Fruit fly (Drosophila melanogaster): ENCODE data around the gene CG18748.

CG18748 gene

DNA sequence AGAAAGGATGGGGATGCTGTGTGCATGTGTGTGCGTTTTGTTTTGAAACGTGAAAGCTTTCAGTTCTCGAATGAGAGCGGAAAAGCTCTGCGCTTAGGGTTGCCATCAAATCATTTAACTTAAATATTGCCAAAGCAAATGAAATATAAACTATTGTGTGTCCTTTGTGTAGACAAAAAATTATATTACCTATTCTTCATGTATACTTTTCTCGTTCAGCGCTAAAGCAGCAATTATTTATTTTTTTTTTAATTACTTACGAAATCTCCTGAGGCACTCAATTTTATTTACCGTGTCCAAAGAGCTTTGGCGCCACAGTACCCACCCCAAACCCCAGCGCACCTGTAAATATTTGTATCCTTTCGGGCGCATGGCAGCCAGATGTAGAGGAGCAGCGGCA is 33.8 kb upstream of the CG18748 start (continued):
- no peak for TF ChIP-seq topi (GFP tag; optimal IDR thresholded peaks at IDR 0.05)
- no peak for TF ChIP-seq CG9139 (GFP tag; optimal IDR thresholded peaks at IDR 0.05)
- TF ChIP-seq CG11294 (GFP tag; IDR thresholded peaks at IDR 0.05): no peak; the same call in 1 of the 2 replicates
- TF ChIP-seq spab (GFP tag; optimal IDR thresholded peaks at IDR 0.05): no peak
- no peak for TF ChIP-seq Blimp-1 (GFP tag; optimal IDR thresholded peaks at IDR 0.05)
- no peak for TF ChIP-seq fd85E (GFP tag; optimal IDR thresholded peaks at IDR 0.05)
- TF ChIP-seq CG6854 (GFP tag; optimal IDR thresholded peaks at IDR 0.05): no peak
- peak; percentile 4 for TF ChIP-seq net (GFP tag; optimal IDR thresholded peaks at IDR 0.05)
- no peak for TF ChIP-seq Lpt (GFP tag; optimal IDR thresholded peaks at IDR 0.05)
- 0 out of 2 replicates have a peak, but pooled peaks have one; percentile 10 for TF ChIP-seq CG15336 (GFP tag; IDR thresholded peaks at IDR 0.05)

DNA sequence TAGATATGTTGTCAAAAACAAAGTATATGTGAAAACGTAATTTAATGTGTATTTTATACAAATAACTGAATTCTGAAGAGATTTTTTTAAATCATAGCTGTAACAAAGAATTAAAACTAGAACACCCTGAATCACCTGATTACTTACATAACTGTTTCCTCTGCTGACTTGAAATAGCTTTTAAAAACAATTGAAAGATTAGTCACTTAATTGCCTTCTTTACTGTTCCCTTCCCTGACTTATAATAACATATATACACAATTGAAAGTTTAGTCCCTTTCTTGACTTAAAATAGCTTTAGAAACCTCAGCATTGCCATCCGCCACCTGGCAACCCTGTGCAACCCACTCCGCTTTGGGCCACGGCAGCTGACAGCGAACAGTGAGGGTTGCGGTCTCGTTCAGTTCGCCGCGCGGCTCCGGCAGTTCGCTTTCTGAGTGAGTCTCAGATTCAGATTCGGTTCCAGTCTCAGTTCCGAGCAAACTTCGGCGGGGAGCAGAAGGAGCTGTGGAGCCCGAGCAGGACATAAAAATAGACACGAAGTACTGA is 26.3 kb upstream of the CG18748 start, which contains the start of gene CG34384:
CG34384 (plus strand) TSS at position 381 of the 549 bp plus-strand sequence.
- no peak for TF ChIP-seq Eip93F (GFP tag; optimal IDR thresholded peaks at IDR 0.05)
- TF ChIP-seq esn (GFP tag; optimal IDR thresholded peaks at IDR 0.05): peak; percentile 56
- no peak for TF ChIP-seq CG11294 (GFP tag; IDR thresholded peaks at IDR 0.05)
- TF ChIP-seq CG8119 (GFP tag; IDR thresholded peaks at IDR 0.05): no peak
- TF ChIP-seq dsx (GFP tag; optimal IDR thresholded peaks at IDR 0.05; ENCODE audit: poor library complexity, severe bottlenecking): peak; percentile 0
- TF ChIP-seq Hr4 (GFP tag; optimal IDR thresholded peaks at IDR 0.05): peak; percentile 27
- TF ChIP-seq CG3032 (tag; optimal IDR thresholded peaks at IDR 0.05): peak; percentile 49
- no peak for TF ChIP-seq Gug (GFP tag; IDR thresholded peaks at IDR 0.05)
- peak; percentile 82 for TF ChIP-seq svp (GFP tag)
- TF ChIP-seq CG11902 (GFP tag; optimal IDR thresholded peaks at IDR 0.05): peak; percentile 12
- peak; percentile 5 for TF ChIP-seq CG8319 (GFP tag; optimal IDR thresholded peaks at IDR 0.05)
- TF ChIP-seq Hr39 (GFP tag; optimal IDR thresholded peaks at IDR 0.05): peak; percentile 30
- peak; percentile 60 for TF ChIP-seq spab (GFP tag; optimal IDR thresholded peaks at IDR 0.05)
- TF ChIP-seq net (GFP tag; optimal IDR thresholded peaks at IDR 0.05): no peak
- peak; percentile 52 for TF ChIP-seq CG6792 (GFP tag; optimal IDR thresholded peaks at IDR 0.05)
- peak; percentile 18 to 58 for TF ChIP-seq ss (GFP tag; optimal IDR thresholded peaks at IDR 0.05)
- peak; percentile 59 for TF ChIP-seq Eip75B (GFP tag; optimal IDR thresholded peaks at IDR 0.05)
- TF ChIP-seq Met (GFP tag; optimal IDR thresholded peaks at IDR 0.05): peak; percentile 48
- peak; percentile 42 for TF ChIP-seq topi (GFP tag; optimal IDR thresholded peaks at IDR 0.05)
- peak; percentile 68 for TF ChIP-seq CG6808 (GFP tag; optimal IDR thresholded peaks at IDR 0.05)
- TF ChIP-seq CG10631 (GFP tag; optimal IDR thresholded peaks at IDR 0.05): peak; percentile 31
- TF ChIP-seq Lpt (GFP tag; optimal IDR thresholded peaks at IDR 0.05): no peak
- peak in 1 of 2 experiments; percentile 18 for TF ChIP-seq salr (GFP tag; optimal IDR thresholded peaks at IDR 0.05)
- TF ChIP-seq CG16779 (tag; optimal IDR thresholded peaks at IDR 0.05): no peak
- peak; percentile 40 for TF ChIP-seq CG10669 (GFP tag; optimal IDR thresholded peaks at IDR 0.05)
- no peak for TF ChIP-seq Hr38 (GFP tag; optimal IDR thresholded peaks at IDR 0.05)
- peak; percentile 3 for TF ChIP-seq CG4318 (GFP tag; optimal IDR thresholded peaks at IDR 0.05)
- TF ChIP-seq Blimp-1 (GFP tag; optimal IDR thresholded peaks at IDR 0.05): peak; percentile 9
- peak; percentile 27 for TF ChIP-seq cyc (GFP tag; optimal IDR thresholded peaks at IDR 0.05)
- TF ChIP-seq CG6854 (GFP tag; optimal IDR thresholded peaks at IDR 0.05): no peak
- peak; percentile 41 for TF ChIP-seq pdm3 (GFP tag; optimal IDR thresholded peaks at IDR 0.05)
- peak; percentile 4 for TF ChIP-seq fd59A (GFP tag; optimal IDR thresholded peaks at IDR 0.05)
- TF ChIP-seq CG1621 (tag; optimal IDR thresholded peaks at IDR 0.05): no peak
- TF ChIP-seq CG11762 (GFP tag; optimal IDR thresholded peaks at IDR 0.05; ENCODE audit: insufficient read depth): no peak
- TF ChIP-seq CG6276 (GFP tag; optimal IDR thresholded peaks at IDR 0.05): no peak
- no peak for TF ChIP-seq CG7368 (GFP tag; optimal IDR thresholded peaks at IDR 0.05)
- TF ChIP-seq fd85E (GFP tag; optimal IDR thresholded peaks at IDR 0.05): no peak
- TF ChIP-seq CG3919 (GFP tag; optimal IDR thresholded peaks at IDR 0.05): peak; percentile 56
- TF ChIP-seq CG6163 (GFP tag; IDR thresholded peaks at IDR 0.05): no peak
- TF ChIP-seq Sox14 (GFP tag; optimal IDR thresholded peaks at IDR 0.05): peak; percentile 16
- no peak for TF ChIP-seq eg (GFP tag; IDR thresholded peaks at IDR 0.05)
- TF ChIP-seq CG9139 (GFP tag; optimal IDR thresholded peaks at IDR 0.05): no peak
- TF ChIP-seq Sox102F (GFP tag; optimal IDR thresholded peaks at IDR 0.05): peak; percentile 5
- peak; percentile 28 for TF ChIP-seq achi (GFP tag; optimal IDR thresholded peaks at IDR 0.05)
- TF ChIP-seq fkh (GFP tag; optimal IDR thresholded peaks at IDR 0.05): no peak
- peak; percentile 21 for TF ChIP-seq Smox (GFP tag; optimal IDR thresholded peaks at IDR 0.05)
- no peak for TF ChIP-seq CG15336 (GFP tag; IDR thresholded peaks at IDR 0.05)

Measured in whole organism, prepupa.